Fruit fly (Drosophila melanogaster) whole organism, prepupa: ENCODE data around the gene CG10286.

Source experiments
- Blimp-1 ChIP-seq: fragments of 200-800 bp; sonication (Bioruptor generic); optimal IDR thresholded peaks from 3 replicates; lab custom pipeline; 2017; ENCODE audit warnings: missing biosample characterization, missing genetic modification characterization, mild to moderate bottlenecking, moderate library complexity, missing genetic modification reagents
- CG10631 ChIP-seq: fragments of 200-800 bp; sonication (Bioruptor generic); optimal IDR thresholded peaks from 2 replicates; lab custom pipeline; 2016; ENCODE audit warnings: missing biosample characterization, missing genetic modification characterization
- CG10669 ChIP-seq: fragments of 200-800 bp; sonication (Bioruptor generic); optimal IDR thresholded peaks from 3 replicates; lab custom pipeline; 2018; ENCODE audit warnings: missing biosample characterization, mild to moderate bottlenecking, missing genetic modification characterization, moderate library complexity
- CG11294 ChIP-seq: fragments of 200-800 bp; sonication (Bioruptor generic); IDR thresholded peaks from 2 replicates; pipeline ENCODE4 v1.3.6; 2022; ENCODE audit warnings: missing biosample characterization, missing genetic modification characterization
- CG11762 ChIP-seq: fragments of 200-800 bp; sonication (Bioruptor generic); optimal IDR thresholded peaks from 3 replicates; lab custom pipeline; 2016; ENCODE audit warnings: missing biosample characterization, missing genetic modification characterization; ENCODE audit not compliant: insufficient read depth
- CG11902 ChIP-seq: fragments of 200-800 bp; sonication (Bioruptor generic); optimal IDR thresholded peaks from 3 replicates; lab custom pipeline; 2016; ENCODE audit warnings: missing biosample characterization, missing genetic modification characterization
- CG15336 ChIP-seq: fragments of 200-800 bp; sonication (Bioruptor generic); IDR thresholded peaks from 2 replicates; pipeline ENCODE4 v1.3.6; 2022; ENCODE audit warnings: missing biosample characterization, missing genetic modification characterization
- CG3032 ChIP-seq: fragments of 200-800 bp; optimal IDR thresholded peaks from 2 replicates; lab custom pipeline; 2019; ENCODE audit warnings: missing biosample characterization, mild to moderate bottlenecking, missing genetic modification characterization, moderate library complexity
- CG31627 ChIP-seq: fragments of 200-800 bp; sonication (Bioruptor generic); optimal IDR thresholded peaks from 3 replicates; lab custom pipeline; 2016; ENCODE audit warnings: missing biosample characterization, missing genetic modification characterization
- CG32006 ChIP-seq: fragments of 200-800 bp; sonication (Bioruptor generic); optimal IDR thresholded peaks from 3 replicates; lab custom pipeline; 2017; ENCODE audit warnings: missing biosample characterization, mild to moderate bottlenecking, missing genetic modification characterization
- CG3919 ChIP-seq: fragments of 200-800 bp; sonication (Bioruptor generic); optimal IDR thresholded peaks from 3 replicates; lab custom pipeline; 2016; ENCODE audit warnings: missing biosample characterization, missing genetic modification characterization
- CG4318 ChIP-seq: fragments of 200-800 bp; sonication (Bioruptor generic); optimal IDR thresholded peaks from 3 replicates; lab custom pipeline; 2017; ENCODE audit warnings: missing biosample characterization, mild to moderate bottlenecking, missing genetic modification characterization
- CG6163 ChIP-seq: fragments of 200-800 bp; sonication (Bioruptor generic); IDR thresholded peaks from 3 replicates; pipeline ENCODE4 v1.3.6; 2022; ENCODE audit warnings: missing biosample characterization, missing genetic modification characterization
- CG6276 ChIP-seq: fragments of 200-800 bp; sonication (Bioruptor generic); optimal IDR thresholded peaks from 2 replicates; lab custom pipeline; 2017; ENCODE audit warnings: missing biosample characterization, mild to moderate bottlenecking, missing genetic modification characterization
- CG6792 ChIP-seq: fragments of 200-800 bp; sonication (Bioruptor generic); optimal IDR thresholded peaks from 3 replicates; lab custom pipeline; 2016; ENCODE audit warnings: missing biosample characterization, missing genetic modification characterization
- CG6854 ChIP-seq: fragments of 200-800 bp; sonication (Bioruptor generic); optimal IDR thresholded peaks from 2 replicates; lab custom pipeline; 2017; ENCODE audit warnings: missing biosample characterization, mild to moderate bottlenecking, missing genetic modification characterization
- CG7368 ChIP-seq: fragments of 200-800 bp; sonication (Bioruptor generic); optimal IDR thresholded peaks from 3 replicates; lab custom pipeline; 2016; ENCODE audit warnings: missing biosample characterization, missing genetic modification characterization
- CG8319 ChIP-seq: fragments of 200-800 bp; sonication (Bioruptor generic); optimal IDR thresholded peaks from 3 replicates; lab custom pipeline; 2016; ENCODE audit warnings: missing biosample characterization, missing genetic modification characterization
- CG8632 ChIP-seq: fragments of 200-800 bp; sonication (Bioruptor generic); optimal IDR thresholded peaks from 3 replicates; lab custom pipeline; 2016; ENCODE audit warnings: missing biosample characterization, missing genetic modification characterization
- CG9139 ChIP-seq: fragments of 200-800 bp; sonication (Bioruptor generic); optimal IDR thresholded peaks from 3 replicates; lab custom pipeline; 2017; ENCODE audit warnings: missing biosample characterization, mild to moderate bottlenecking, missing genetic modification characterization
- Eip75B ChIP-seq: fragments of 200-800 bp; sonication (Bioruptor generic); optimal IDR thresholded peaks from 3 replicates; lab custom pipeline; 2016; ENCODE audit warnings: missing biosample characterization, missing genetic modification characterization
- Eip78C ChIP-seq: fragments of 200-800 bp; sonication (Bioruptor generic); peaks from one replicate; lab custom pipeline; 2016; ENCODE audit warnings: missing biosample characterization, missing genetic modification characterization
- Eip93F ChIP-seq: fragments of 200-800 bp; sonication (Bioruptor generic); optimal IDR thresholded peaks from 2 replicates; lab custom pipeline; 2016; ENCODE audit warnings: missing biosample characterization, mild to moderate bottlenecking, missing genetic modification characterization
- Ets21C ChIP-seq: fragments of 200-800 bp; sonication (Bioruptor generic); optimal IDR thresholded peaks from 3 replicates; lab custom pipeline; 2016; ENCODE audit warnings: missing biosample characterization, missing genetic modification characterization
- Gug ChIP-seq: fragments of 200-800 bp; sonication (Bioruptor generic); IDR thresholded peaks from 2 replicates; pipeline ENCODE4 v1.3.6; 2022; ENCODE audit warnings: missing biosample characterization, missing genetic modification characterization
- Hr38 ChIP-seq: sonication (Bioruptor generic); optimal IDR thresholded peaks from 2 replicates; lab custom pipeline; 2016; ENCODE audit warnings: missing biosample characterization, missing genetic modification characterization
- Hr39 ChIP-seq: fragments of 200-800 bp; sonication (Bioruptor generic); optimal IDR thresholded peaks from 2 replicates; lab custom pipeline; 2016; ENCODE audit warnings: missing biosample characterization, missing genetic modification characterization
- OdsH ChIP-seq: fragments of 200-800 bp; sonication (Bioruptor generic); optimal IDR thresholded peaks from 3 replicates; lab custom pipeline; 2016; ENCODE audit warnings: missing biosample characterization, missing genetic modification characterization
- achi ChIP-seq: fragments of 200-800 bp; sonication (Bioruptor generic); optimal IDR thresholded peaks from 3 replicates; lab custom pipeline; 2016; ENCODE audit warnings: missing biosample characterization, missing genetic modification characterization
- acj6 ChIP-seq: fragments of 200-800 bp; sonication (Bioruptor generic); optimal IDR thresholded peaks from 3 replicates; lab custom pipeline; 2016; ENCODE audit warnings: missing biosample characterization, missing genetic modification characterization
- cyc ChIP-seq: fragments of 200-800 bp; sonication (Bioruptor generic); optimal IDR thresholded peaks from 3 replicates; lab custom pipeline; 2016; ENCODE audit warnings: missing biosample characterization, missing genetic modification characterization
- dac ChIP-seq: fragments of 200-800 bp; sonication (Bioruptor generic); optimal IDR thresholded peaks from 2 replicates; lab custom pipeline; 2017; ENCODE audit warnings: missing biosample characterization, mild to moderate bottlenecking, missing genetic modification characterization
- dsx ChIP-seq: fragments of 200-800 bp; optimal IDR thresholded peaks from 3 replicates; lab custom pipeline; 2019; ENCODE audit warnings: missing biosample characterization, mild to moderate bottlenecking, missing genetic modification characterization, moderate library complexity; ENCODE audit not compliant: poor library complexity, severe bottlenecking
- eg ChIP-seq: fragments of 200-800 bp; sonication (Bioruptor generic); IDR thresholded peaks from 3 replicates; pipeline ENCODE4 v1.3.6; 2022; ENCODE audit warnings: missing biosample characterization, missing genetic modification characterization
- esn ChIP-seq: fragments of 200-800 bp; sonication (Bioruptor generic); optimal IDR thresholded peaks from 2 replicates; lab custom pipeline; 2016; ENCODE audit warnings: missing biosample characterization, mild to moderate bottlenecking, missing genetic modification characterization, moderate library complexity
- fd59A ChIP-seq: fragments of 200-800 bp; sonication (Bioruptor generic); optimal IDR thresholded peaks from 2 replicates; lab custom pipeline; 2017; ENCODE audit warnings: missing biosample characterization, mild to moderate bottlenecking, missing genetic modification characterization, missing genetic modification reagents
- fd85E ChIP-seq: fragments of 200-800 bp; sonication (Bioruptor generic); optimal IDR thresholded peaks from 3 replicates; lab custom pipeline; 2016; ENCODE audit warnings: missing biosample characterization, missing genetic modification characterization
- fkh ChIP-seq: fragments of 200-800 bp; sonication (Bioruptor generic); optimal IDR thresholded peaks from 3 replicates; lab custom pipeline; 2017; ENCODE audit warnings: missing biosample characterization, mild to moderate bottlenecking, missing genetic modification characterization, moderate library complexity
- lz ChIP-seq: fragments of 200-800 bp; sonication (Bioruptor generic); optimal IDR thresholded peaks from 3 replicates; lab custom pipeline; 2016; ENCODE audit warnings: missing biosample characterization, missing genetic modification characterization
- net ChIP-seq: fragments of 200-800 bp; sonication (Bioruptor generic); optimal IDR thresholded peaks from 3 replicates; lab custom pipeline; 2016; ENCODE audit warnings: missing biosample characterization, missing genetic modification characterization
- pdm3 ChIP-seq: fragments of 200-800 bp; sonication (Bioruptor generic); optimal IDR thresholded peaks from 3 replicates; lab custom pipeline; 2016; ENCODE audit warnings: missing biosample characterization, missing genetic modification characterization
- spab ChIP-seq: fragments of 200-800 bp; sonication (Bioruptor generic); optimal IDR thresholded peaks from 2 replicates; lab custom pipeline; 2017; ENCODE audit warnings: missing biosample characterization, mild to moderate bottlenecking, missing genetic modification characterization, missing genetic modification reagents
- ss ChIP-seq, 2 experiments: fragments of 200-800 bp; sonication (Bioruptor generic); optimal IDR thresholded peaks; 2 replicates in 1 of 2; 3 replicates in 1 of 2; lab custom pipeline; 2017 to 2018; ENCODE audit warnings: mild to moderate bottlenecking in 2 of 2, missing biosample characterization in 2 of 2, missing genetic modification characterization in 2 of 2, moderate library complexity in 1 of 2
- svp ChIP-seq: fragments of 200-800 bp; sonication (Bioruptor generic); peaks from one replicate; lab custom pipeline; 2016; ENCODE audit warnings: missing biosample characterization, missing genetic modification characterization
- topi ChIP-seq: fragments of 200-800 bp; sonication (Bioruptor generic); optimal IDR thresholded peaks from 3 replicates; lab custom pipeline; 2016; ENCODE audit warnings: missing biosample characterization, missing genetic modification characterization
- vri ChIP-seq: fragments of 200-800 bp; sonication (Bioruptor generic); optimal IDR thresholded peaks from 3 replicates; lab custom pipeline; 2016; ENCODE audit warnings: missing biosample characterization, mild to moderate bottlenecking, missing genetic modification characterization

The CG10286 gene

DNA sequence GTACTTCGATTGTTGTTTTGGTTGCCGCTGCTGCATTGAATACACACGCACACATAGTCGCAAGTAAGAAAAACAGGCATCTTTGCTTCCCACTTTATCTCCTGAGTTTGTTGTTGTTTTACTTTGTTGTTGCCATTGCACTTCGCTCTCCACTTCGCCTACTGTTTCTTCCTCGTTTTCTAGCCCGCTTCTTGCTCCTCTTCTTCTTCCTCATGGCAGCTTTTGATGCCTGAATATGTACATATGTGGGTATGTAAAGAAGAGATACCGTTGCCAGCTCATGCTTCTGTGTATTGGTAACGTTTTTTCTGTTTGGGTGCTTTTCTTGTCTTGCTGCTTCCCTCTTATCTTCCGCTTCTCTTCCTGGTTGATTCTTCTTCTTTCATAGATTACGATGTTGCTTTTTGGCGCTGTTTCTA, 40.4 kb downstream of the CG10286 start (continued):
- TF ChIP-seq CG11902 (GFP tag; lab: Kevin White, UChicago) (no peak), Ets21C (GFP tag; lab: Kevin White, UChicago) (no peak), CG7368 (GFP tag; lab: Kevin White, UChicago) (peak; percentile 12), CG8319 (GFP tag; lab: Kevin White, UChicago) (no peak), fd85E (GFP tag; lab: Kevin White, UChicago) (no peak), Eip93F (GFP tag; lab: Kevin White, UChicago) (no peak), dac (GFP tag; lab: Kevin White, UChicago) (no peak), dsx (GFP tag; lab: Kevin White, UChicago) (peak; percentile 93), achi (GFP tag; lab: Kevin White, UChicago) (no peak), CG9139 (GFP tag; lab: Kevin White, UChicago) (peak; percentile 69), CG6792 (GFP tag; lab: Kevin White, UChicago) (no peak), eg (GFP tag; lab: Robert Waterston, UW) (peak; percentile 54; the same call in 2 of the 3 replicates), fkh (GFP tag; lab: Kevin White, UChicago) (peak; percentile 65), CG6276 (peak; percentile 57), Blimp-1 (GFP tag; lab: Kevin White, UChicago) (no peak), CG31627 (GFP tag; lab: Kevin White, UChicago) (no peak), OdsH (GFP tag; lab: Kevin White, UChicago) (no peak), vri (GFP tag; lab: Kevin White, UChicago) (peak; percentile 38), acj6 (GFP tag; lab: Kevin White, UChicago) (no peak), pdm3 (GFP tag; lab: Kevin White, UChicago) (no peak), Eip78C (GFP tag; lab: Kevin White, UChicago) (peak; percentile 41), Hr39 (GFP tag; lab: Kevin White, UChicago) (no peak), esn (GFP tag; lab: Kevin White, UChicago) (no peak), CG10631 (GFP tag; lab: Kevin White, UChicago) (no peak), topi (GFP tag; lab: Kevin White, UChicago) (no peak), svp (GFP tag; lab: Kevin White, UChicago) (peak; percentile 87), Gug (GFP tag; lab: Robert Waterston, UW) (no peak)

DNA sequence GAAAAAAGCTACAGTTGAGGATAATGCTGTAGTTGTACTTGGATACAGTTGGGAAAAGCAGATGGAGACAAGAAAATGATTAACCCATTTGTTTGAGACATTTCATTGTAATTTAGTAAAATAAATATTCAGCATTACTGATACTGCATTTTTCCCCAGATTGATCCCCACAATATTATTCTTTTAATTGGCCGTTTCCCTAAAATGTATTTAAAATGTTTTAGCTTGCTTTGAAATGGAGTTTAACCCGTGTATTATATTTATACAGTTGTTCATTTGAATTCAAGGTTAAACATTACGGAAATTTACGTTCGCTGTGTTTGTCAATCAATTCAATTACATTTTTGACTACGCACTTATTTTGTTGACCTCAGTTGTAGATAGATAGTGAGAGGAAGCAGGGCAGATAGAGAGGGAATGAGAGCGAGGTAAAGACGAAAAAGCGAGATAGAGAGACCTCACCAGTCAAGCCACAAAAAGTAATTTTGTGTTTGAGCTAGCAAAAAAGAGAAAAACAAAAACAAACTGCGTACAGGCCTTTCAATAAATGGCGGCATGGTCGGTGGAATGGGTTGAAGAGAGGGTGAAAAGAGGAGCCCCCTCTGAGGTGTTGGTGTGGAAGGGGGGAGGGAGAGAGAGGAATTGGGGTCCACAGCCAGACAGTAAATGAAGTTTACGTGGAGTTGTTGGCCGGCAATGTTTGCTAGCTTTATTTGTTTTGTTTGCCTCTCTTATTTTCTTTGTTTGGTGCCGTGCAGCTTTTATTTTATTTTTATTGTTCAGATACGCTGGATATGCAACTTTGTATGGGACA, 41.9 kb downstream of the CG10286 start:
- TF ChIP-seq svp (GFP tag; lab: Kevin White, UChicago) (peak; percentile 85), CG15336 (GFP tag; lab: Robert Waterston, UW) (peak; percentile 82), Hr39 (GFP tag; lab: Kevin White, UChicago) (peak; percentile 78), CG4318 (peak; percentile 89), ss (GFP tag; optimal IDR thresholded peaks at IDR 0.05; lab: Kevin White, UChicago) (peak; percentile 80 to 90), fkh (GFP tag; lab: Kevin White, UChicago) (peak; percentile 81), CG31627 (GFP tag; lab: Kevin White, UChicago) (peak; percentile 77), fd59A (GFP tag; lab: Kevin White, UChicago) (peak; percentile 83), CG6854 (no peak), Eip93F (GFP tag; lab: Kevin White, UChicago) (no peak), CG6163 (GFP tag; lab: Robert Waterston, UW) (peak; percentile 82), CG3032 (tag; lab: Kevin White, UChicago) (peak; percentile 77), net (GFP tag; lab: Kevin White, UChicago) (peak; percentile 85), Gug (GFP tag; lab: Robert Waterston, UW) (peak; percentile 37), acj6 (GFP tag; lab: Kevin White, UChicago) (peak; percentile 86), CG11294 (GFP tag; lab: Robert Waterston, UW) (peak; percentile 64), Hr38 (GFP tag; lab: Kevin White, UChicago) (peak; percentile 12), cyc (GFP tag; lab: Kevin White, UChicago) (peak; percentile 69), CG8632 (GFP tag; lab: Kevin White, UChicago) (peak; percentile 79), Eip75B (GFP tag; lab: Kevin White, UChicago) (peak; percentile 86), CG10669 (GFP tag; lab: Kevin White, UChicago) (peak; percentile 83), Ets21C (GFP tag; lab: Kevin White, UChicago) (peak; percentile 56), CG11902 (GFP tag; lab: Kevin White, UChicago) (peak; percentile 60), achi (GFP tag; lab: Kevin White, UChicago) (peak; percentile 82), CG11762 (peak; percentile 71), CG3919 (GFP tag; lab: Kevin White, UChicago) (peak; percentile 81), CG9139 (GFP tag; lab: Kevin White, UChicago) (peak; percentile 81), CG32006 (peak; percentile 96), CG7368 (GFP tag; lab: Kevin White, UChicago) (peak; percentile 67), spab (GFP tag; lab: Kevin White, UChicago) (peak; percentile 68), lz (peak; percentile 79)
